Worm (Caenorhabditis elegans) whole organism, L3 larva: ENCODE measurements around the gene F41C3.11.

Experiments
- ama-1 ChIP-seq: fragments of 150-350 bp; optimal IDR thresholded peaks from 2 replicates; lab custom pipeline; 2018
- nhr-28 ChIP-seq: fragments of 150-350 bp; optimal IDR thresholded peaks from 2 replicates; lab custom pipeline; 2014; ENCODE audit warnings: missing biosample characterization, missing genetic modification characterization
- ztf-4 ChIP-seq: fragments of 150-350 bp; optimal IDR thresholded peaks from 2 replicates; lab custom pipeline; 2014; ENCODE audit warnings: missing biosample characterization, missing genetic modification characterization

DNA sequence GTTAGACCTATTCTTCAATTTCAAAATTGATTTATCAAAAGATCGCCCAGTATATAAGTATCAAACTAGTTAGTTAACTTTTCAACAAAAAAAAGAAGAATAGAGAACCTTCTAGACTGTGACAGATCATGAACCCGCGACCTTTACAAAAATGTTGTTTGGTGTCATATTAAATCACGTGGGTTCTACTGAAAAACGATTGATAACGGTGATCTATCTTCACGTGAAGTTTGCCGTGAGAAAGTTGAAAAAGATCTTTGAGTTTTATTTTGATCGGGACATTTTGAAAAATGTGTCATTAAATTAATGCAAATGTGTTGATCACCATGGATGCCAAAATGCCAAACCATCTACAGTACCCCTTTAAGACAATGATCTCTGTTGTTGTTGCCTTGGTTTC, 14.6 kb upstream of the F41C3.11 start:
- TF ChIP-seq nhr-28 (tag; lab: Kevin White, UChicago) (no peak), ztf-4 (peak; percentile 6), ama-1 (no peak)
